Worm (Caenorhabditis elegans): ENCODE measurements around the gene ntr-2.

DNA sequence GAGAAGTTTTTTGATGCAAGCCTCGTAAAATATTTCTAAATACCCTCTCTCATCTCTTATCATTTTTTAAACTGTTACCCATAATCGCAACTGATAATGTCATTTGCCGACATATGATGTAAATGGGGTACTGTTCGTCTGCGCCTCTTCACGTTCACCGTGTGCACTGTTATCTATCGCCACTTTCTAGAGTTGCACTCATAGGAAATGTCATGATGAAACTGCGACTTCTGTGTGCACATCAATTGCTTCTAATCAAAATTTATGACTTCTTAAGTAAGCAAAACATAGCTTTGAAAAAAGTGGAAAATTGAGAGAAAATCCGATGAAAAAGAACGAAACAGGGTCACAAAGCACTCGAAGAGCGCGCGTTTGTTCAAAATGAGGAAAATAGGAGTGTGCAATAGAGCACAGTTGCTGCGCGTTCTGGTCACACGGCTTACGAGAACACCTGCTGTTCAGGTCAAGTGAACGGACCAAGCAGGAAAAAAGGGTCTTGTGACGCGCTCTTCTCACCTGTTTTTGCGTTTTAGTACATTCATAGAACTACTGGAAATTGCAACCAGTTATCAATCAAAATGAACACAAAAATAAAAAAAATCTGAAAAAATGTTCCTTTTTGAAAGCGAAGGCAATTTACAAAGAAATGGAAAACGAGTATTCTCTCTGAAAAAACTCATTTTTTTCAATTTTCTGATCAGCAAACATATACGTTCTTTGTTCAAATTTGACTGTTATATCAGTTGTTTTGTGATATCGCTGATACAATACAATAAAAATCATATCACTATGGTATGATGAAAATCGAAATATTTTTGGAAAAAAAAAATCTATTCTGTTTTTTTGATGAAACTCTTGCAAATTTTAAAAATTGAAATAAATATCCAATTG lies 18.0 kb upstream of the ntr-2 start:
- TF ChIP-seq F26F4.8 (GFP tag; conservative IDR thresholded peaks at IDR 0.05) (no peak), unc-62 (GFP tag; optimal IDR thresholded peaks at IDR 0.05 in 1 of 2) (peak; percentile 11 to 93), unc-62 (tag; optimal IDR thresholded peaks at IDR 0.05) (no peak), skn-1 (tag; optimal IDR thresholded peaks at IDR 0.05) (no peak), dmd-6 (GFP tag; IDR thresholded peaks at IDR 0.05) (peak; percentile 86), ama-1 (optimal IDR thresholded peaks at IDR 0.05) (no peak), zfp-2 (tag; optimal IDR thresholded peaks at IDR 0.05) (no peak)
